Fruit fly (Drosophila melanogaster) whole organism, prepupa: Measurements from ENCODE around the gene CG13901.

ENCODE experiments used
- Blimp-1 ChIP-seq: fragments of 200-800 bp; sonication (Bioruptor generic); optimal IDR thresholded peaks from 3 replicates; lab custom pipeline; 2017; ENCODE audit warnings: missing biosample characterization, missing genetic modification characterization, mild to moderate bottlenecking, moderate library complexity, missing genetic modification reagents
- CG11294 ChIP-seq: fragments of 200-800 bp; sonication (Bioruptor generic); IDR thresholded peaks from 2 replicates; pipeline ENCODE4 v1.3.6; 2022; ENCODE audit warnings: missing biosample characterization, missing genetic modification characterization
- CG15336 ChIP-seq: fragments of 200-800 bp; sonication (Bioruptor generic); IDR thresholded peaks from 2 replicates; pipeline ENCODE4 v1.3.6; 2022; ENCODE audit warnings: missing biosample characterization, missing genetic modification characterization
- CG1621 ChIP-seq: fragments of 200-800 bp; sonication (Bioruptor generic); optimal IDR thresholded peaks from 3 replicates; lab custom pipeline; 2018; ENCODE audit warnings: missing biosample characterization, mild to moderate bottlenecking, missing genetic modification characterization
- CG16779 ChIP-seq: fragments of 200-800 bp; sonication (Bioruptor generic); optimal IDR thresholded peaks from 3 replicates; lab custom pipeline; 2017; ENCODE audit warnings: missing biosample characterization, mild to moderate bottlenecking, missing genetic modification characterization
- CG3032 ChIP-seq: fragments of 200-800 bp; optimal IDR thresholded peaks from 2 replicates; lab custom pipeline; 2019; ENCODE audit warnings: missing biosample characterization, mild to moderate bottlenecking, missing genetic modification characterization, moderate library complexity
- CG31627 ChIP-seq: fragments of 200-800 bp; sonication (Bioruptor generic); optimal IDR thresholded peaks from 3 replicates; lab custom pipeline; 2016; ENCODE audit warnings: missing biosample characterization, missing genetic modification characterization
- CG3919 ChIP-seq: fragments of 200-800 bp; sonication (Bioruptor generic); optimal IDR thresholded peaks from 3 replicates; lab custom pipeline; 2016; ENCODE audit warnings: missing biosample characterization, missing genetic modification characterization
- CG4318 ChIP-seq: fragments of 200-800 bp; sonication (Bioruptor generic); optimal IDR thresholded peaks from 3 replicates; lab custom pipeline; 2017; ENCODE audit warnings: missing biosample characterization, mild to moderate bottlenecking, missing genetic modification characterization
- CG6163 ChIP-seq: fragments of 200-800 bp; sonication (Bioruptor generic); IDR thresholded peaks from 3 replicates; pipeline ENCODE4 v1.3.6; 2022; ENCODE audit warnings: missing biosample characterization, missing genetic modification characterization
- CG6276 ChIP-seq: fragments of 200-800 bp; sonication (Bioruptor generic); optimal IDR thresholded peaks from 2 replicates; lab custom pipeline; 2017; ENCODE audit warnings: missing biosample characterization, mild to moderate bottlenecking, missing genetic modification characterization
- CG6808 ChIP-seq: fragments of 200-800 bp; sonication (Bioruptor generic); optimal IDR thresholded peaks from 3 replicates; lab custom pipeline; 2017; ENCODE audit warnings: missing biosample characterization, missing genetic modification characterization, mild to moderate bottlenecking, moderate library complexity, missing genetic modification reagents
- CG6854 ChIP-seq: fragments of 200-800 bp; sonication (Bioruptor generic); optimal IDR thresholded peaks from 2 replicates; lab custom pipeline; 2017; ENCODE audit warnings: missing biosample characterization, mild to moderate bottlenecking, missing genetic modification characterization
- CG7368 ChIP-seq: fragments of 200-800 bp; sonication (Bioruptor generic); optimal IDR thresholded peaks from 3 replicates; lab custom pipeline; 2016; ENCODE audit warnings: missing biosample characterization, missing genetic modification characterization
- CG8319 ChIP-seq: fragments of 200-800 bp; sonication (Bioruptor generic); optimal IDR thresholded peaks from 3 replicates; lab custom pipeline; 2016; ENCODE audit warnings: missing biosample characterization, missing genetic modification characterization
- CG8632 ChIP-seq: fragments of 200-800 bp; sonication (Bioruptor generic); optimal IDR thresholded peaks from 3 replicates; lab custom pipeline; 2016; ENCODE audit warnings: missing biosample characterization, missing genetic modification characterization
- CG9139 ChIP-seq: fragments of 200-800 bp; sonication (Bioruptor generic); optimal IDR thresholded peaks from 3 replicates; lab custom pipeline; 2017; ENCODE audit warnings: missing biosample characterization, mild to moderate bottlenecking, missing genetic modification characterization
- Eip78C ChIP-seq: fragments of 200-800 bp; sonication (Bioruptor generic); peaks from one replicate; lab custom pipeline; 2016; ENCODE audit warnings: missing biosample characterization, missing genetic modification characterization
- Eip93F ChIP-seq: fragments of 200-800 bp; sonication (Bioruptor generic); optimal IDR thresholded peaks from 2 replicates; lab custom pipeline; 2016; ENCODE audit warnings: missing biosample characterization, mild to moderate bottlenecking, missing genetic modification characterization
- Ets21C ChIP-seq: fragments of 200-800 bp; sonication (Bioruptor generic); optimal IDR thresholded peaks from 3 replicates; lab custom pipeline; 2016; ENCODE audit warnings: missing biosample characterization, missing genetic modification characterization
- Gug ChIP-seq: fragments of 200-800 bp; sonication (Bioruptor generic); IDR thresholded peaks from 2 replicates; pipeline ENCODE4 v1.3.6; 2022; ENCODE audit warnings: missing biosample characterization, missing genetic modification characterization
- Lpt ChIP-seq: fragments of 200-800 bp; sonication (Bioruptor generic); optimal IDR thresholded peaks from 3 replicates; lab custom pipeline; 2016; ENCODE audit warnings: missing biosample characterization, missing genetic modification characterization
- Sox102F ChIP-seq: fragments of 200-800 bp; sonication (Bioruptor generic); optimal IDR thresholded peaks from 2 replicates; lab custom pipeline; 2016; ENCODE audit warnings: missing biosample characterization, mild to moderate bottlenecking, missing genetic modification characterization
- Sox14 ChIP-seq: fragments of 200-800 bp; sonication (Bioruptor generic); optimal IDR thresholded peaks from 3 replicates; lab custom pipeline; 2016; ENCODE audit warnings: missing biosample characterization, missing genetic modification characterization
- Sox15 ChIP-seq: fragments of 200-800 bp; sonication (Bioruptor generic); optimal IDR thresholded peaks from 3 replicates; lab custom pipeline; 2016; ENCODE audit warnings: missing biosample characterization, missing genetic modification characterization
- achi ChIP-seq: fragments of 200-800 bp; sonication (Bioruptor generic); optimal IDR thresholded peaks from 3 replicates; lab custom pipeline; 2016; ENCODE audit warnings: missing biosample characterization, missing genetic modification characterization
- acj6 ChIP-seq: fragments of 200-800 bp; sonication (Bioruptor generic); optimal IDR thresholded peaks from 3 replicates; lab custom pipeline; 2016; ENCODE audit warnings: missing biosample characterization, missing genetic modification characterization
- eg ChIP-seq: fragments of 200-800 bp; sonication (Bioruptor generic); IDR thresholded peaks from 3 replicates; pipeline ENCODE4 v1.3.6; 2022; ENCODE audit warnings: missing biosample characterization, missing genetic modification characterization
- esn ChIP-seq: fragments of 200-800 bp; sonication (Bioruptor generic); optimal IDR thresholded peaks from 2 replicates; lab custom pipeline; 2016; ENCODE audit warnings: missing biosample characterization, mild to moderate bottlenecking, missing genetic modification characterization, moderate library complexity
- fd85E ChIP-seq: fragments of 200-800 bp; sonication (Bioruptor generic); optimal IDR thresholded peaks from 3 replicates; lab custom pipeline; 2016; ENCODE audit warnings: missing biosample characterization, missing genetic modification characterization
- fkh ChIP-seq: fragments of 200-800 bp; sonication (Bioruptor generic); optimal IDR thresholded peaks from 3 replicates; lab custom pipeline; 2017; ENCODE audit warnings: missing biosample characterization, mild to moderate bottlenecking, missing genetic modification characterization, moderate library complexity
- lz ChIP-seq: fragments of 200-800 bp; sonication (Bioruptor generic); optimal IDR thresholded peaks from 3 replicates; lab custom pipeline; 2016; ENCODE audit warnings: missing biosample characterization, missing genetic modification characterization
- net ChIP-seq: fragments of 200-800 bp; sonication (Bioruptor generic); optimal IDR thresholded peaks from 3 replicates; lab custom pipeline; 2016; ENCODE audit warnings: missing biosample characterization, missing genetic modification characterization
- pdm3 ChIP-seq: fragments of 200-800 bp; sonication (Bioruptor generic); optimal IDR thresholded peaks from 3 replicates; lab custom pipeline; 2016; ENCODE audit warnings: missing biosample characterization, missing genetic modification characterization
- salr ChIP-seq, 2 experiments: fragments of 200-800 bp; sonication (Bioruptor generic); optimal IDR thresholded peaks; 3 replicates each; lab custom pipeline; 2016 to 2018; ENCODE audit warnings: missing biosample characterization in 2 of 2, missing genetic modification characterization in 2 of 2, mild to moderate bottlenecking in 1 of 2
- spab ChIP-seq: fragments of 200-800 bp; sonication (Bioruptor generic); optimal IDR thresholded peaks from 2 replicates; lab custom pipeline; 2017; ENCODE audit warnings: missing biosample characterization, mild to moderate bottlenecking, missing genetic modification characterization, missing genetic modification reagents
- ss ChIP-seq, 2 experiments: fragments of 200-800 bp; sonication (Bioruptor generic); optimal IDR thresholded peaks; 2 replicates in 1 of 2; 3 replicates in 1 of 2; lab custom pipeline; 2017 to 2018; ENCODE audit warnings: mild to moderate bottlenecking in 2 of 2, missing biosample characterization in 2 of 2, missing genetic modification characterization in 2 of 2, moderate library complexity in 1 of 2
- svp ChIP-seq: fragments of 200-800 bp; sonication (Bioruptor generic); peaks from one replicate; lab custom pipeline; 2016; ENCODE audit warnings: missing biosample characterization, missing genetic modification characterization
- vri ChIP-seq: fragments of 200-800 bp; sonication (Bioruptor generic); optimal IDR thresholded peaks from 3 replicates; lab custom pipeline; 2016; ENCODE audit warnings: missing biosample characterization, mild to moderate bottlenecking, missing genetic modification characterization

The CG13901 gene

dm6 chr3L:884239-884638 is 46.6 kb upstream of the CG13901 start (continued):
- TF ChIP-seq CG6854 (no peak), Ets21C (GFP tag; lab: Kevin White, UChicago) (no peak), CG3919 (GFP tag; lab: Kevin White, UChicago) (peak; percentile 25), fd85E (no peak), CG31627 (GFP tag; lab: Kevin White, UChicago) (no peak), pdm3 (GFP tag; lab: Kevin White, UChicago) (no peak), vri (GFP tag; lab: Kevin White, UChicago) (no peak), eg (GFP tag; lab: Robert Waterston, UW) (peak; percentile 54; the same call in 2 of the 3 replicates), spab (GFP tag; lab: Kevin White, UChicago) (no peak), esn (no peak), acj6 (GFP tag; lab: Kevin White, UChicago) (no peak), Blimp-1 (GFP tag; lab: Kevin White, UChicago) (no peak), fkh (GFP tag; lab: Kevin White, UChicago) (no peak), lz (no peak), CG11294 (GFP tag; lab: Robert Waterston, UW) (no peak; the same call in 1 of the 2 replicates), CG3032 (tag; lab: Kevin White, UChicago) (no peak), Gug (GFP tag; lab: Robert Waterston, UW) (0 out of 2 replicates have a peak, but pooled peaks have one; percentile 15), salr (GFP tag; optimal IDR thresholded peaks at IDR 0.05; lab: Kevin White, UChicago) (no peak), Lpt (GFP tag; lab: Kevin White, UChicago) (no peak)

- TF ChIP-seq CG7368 (GFP tag; lab: Kevin White, UChicago) (no peak), Sox14 (GFP tag; lab: Kevin White, UChicago) (peak; percentile 86)
- TF ChIP-seq, all 60 proteins: peak for 1
These were observed 46.2 kb upstream of the CG13901 start for dm6 chr3L:883786-884185.

DNA sequence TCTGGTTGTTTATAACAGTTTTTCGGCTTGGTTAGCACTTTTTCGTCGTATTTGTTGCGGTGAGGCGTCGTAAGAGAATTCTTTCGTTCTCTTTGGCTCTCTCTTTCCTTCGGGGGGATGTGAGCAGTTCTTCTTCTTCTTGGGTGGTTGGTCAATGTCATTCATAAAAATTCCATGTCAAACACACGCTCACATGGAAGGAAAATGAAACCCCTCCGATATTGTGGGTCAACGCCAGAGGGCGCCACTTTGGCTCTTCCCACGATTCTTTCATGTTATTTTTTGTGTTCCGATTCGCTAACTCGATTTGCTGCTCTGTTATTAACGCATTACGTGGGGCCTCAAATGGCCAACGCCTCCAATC is 45.3 kb upstream of the CG13901 start:
- TF ChIP-seq spab (GFP tag; lab: Kevin White, UChicago) (no peak), Sox15 (GFP tag; lab: Kevin White, UChicago) (no peak), Sox102F (GFP tag; lab: Kevin White, UChicago) (no peak), CG16779 (tag; lab: Kevin White, UChicago) (no peak), eg (GFP tag; lab: Robert Waterston, UW) (no peak)

DNA sequence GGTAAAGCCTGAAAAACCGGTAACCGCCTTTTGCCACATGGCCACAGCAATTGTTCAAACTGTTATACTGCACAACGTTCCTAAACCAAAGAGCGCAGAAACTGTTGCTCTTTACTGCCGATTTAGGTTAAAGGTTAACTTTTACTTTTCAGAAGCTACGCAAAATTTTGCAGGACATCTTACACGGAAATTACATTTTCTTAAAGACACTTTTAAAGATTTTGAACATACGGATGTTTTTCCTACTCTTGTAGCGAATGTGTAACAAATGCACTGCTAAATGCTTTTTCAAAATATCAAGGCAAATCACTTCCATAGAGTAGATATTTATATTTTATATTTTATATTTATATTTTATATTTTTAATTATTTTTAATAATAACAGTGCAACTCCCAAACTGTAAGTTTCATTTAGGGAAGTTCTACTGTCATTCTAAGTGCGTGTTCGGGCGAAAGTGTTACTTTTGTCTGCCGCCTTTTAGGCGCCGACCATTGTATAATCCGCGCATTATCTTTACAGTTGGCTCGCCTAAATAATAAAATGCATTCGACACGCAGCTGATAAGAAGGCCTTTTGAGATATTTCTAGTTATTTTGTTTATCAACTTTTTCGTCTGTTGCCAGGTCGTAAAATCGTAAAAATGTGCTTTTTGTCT is 44.7 kb upstream of the CG13901 start:
- TF ChIP-seq vri (GFP tag; lab: Kevin White, UChicago) (peak; percentile 36), Sox102F (GFP tag; lab: Kevin White, UChicago) (no peak), Eip93F (no peak), Eip78C (GFP tag; lab: Kevin White, UChicago) (peak; percentile 70), CG6163 (no peak), fd85E (no peak), Lpt (GFP tag; lab: Kevin White, UChicago) (no peak), CG6276 (no peak), eg (GFP tag; lab: Robert Waterston, UW) (no peak)

DNA sequence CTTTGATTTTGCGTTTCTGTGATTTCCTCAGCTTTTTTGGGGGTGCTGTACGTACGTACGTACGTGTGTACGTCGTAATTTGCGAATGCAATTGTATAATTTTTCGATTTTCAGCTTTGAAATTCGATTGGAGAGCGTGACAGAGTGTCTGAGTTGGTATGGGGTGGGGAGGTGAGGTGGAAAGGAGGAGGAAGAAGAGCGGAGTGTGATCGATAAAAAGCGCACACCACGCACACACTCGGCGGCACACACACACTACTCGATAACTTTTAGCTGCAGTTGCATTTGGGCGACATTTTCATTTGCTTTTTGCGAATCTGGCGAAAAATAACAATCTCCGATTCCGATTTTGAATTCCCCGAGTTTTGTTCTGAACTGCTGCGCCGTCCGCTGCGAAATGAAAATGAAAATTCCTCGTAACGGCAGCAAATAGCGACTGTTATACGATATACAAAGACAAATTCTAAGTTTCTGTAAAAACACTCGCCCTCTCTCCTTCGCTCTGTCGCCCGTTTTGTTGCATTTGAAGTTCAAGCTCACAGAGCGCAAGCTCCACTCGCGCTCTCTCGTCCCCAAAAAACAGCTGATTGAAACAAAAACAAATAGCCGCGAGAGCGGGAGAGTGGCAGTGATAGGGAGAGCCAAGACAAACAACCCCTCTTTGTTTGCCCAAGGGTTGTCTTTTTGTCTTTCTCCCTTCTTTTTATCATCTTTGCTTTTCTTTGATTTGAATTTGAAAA is 44.0 kb upstream of the CG13901 start, which contains the start of gene CG13907:
CG13907 (minus strand) TSS at position 518 of the 740 bp plus-strand sequence.
- TF ChIP-seq net (GFP tag; lab: Kevin White, UChicago) (peak; percentile 16), vri (GFP tag; lab: Kevin White, UChicago) (no peak), CG6163 (no peak), achi (no peak), svp (GFP tag; lab: Kevin White, UChicago) (no peak), CG8319 (GFP tag; lab: Kevin White, UChicago) (no peak), fkh (GFP tag; lab: Kevin White, UChicago) (peak; percentile 65), CG1621 (no peak), spab (GFP tag; lab: Kevin White, UChicago) (no peak), Sox14 (GFP tag; lab: Kevin White, UChicago) (peak; percentile 45), CG15336 (GFP tag; lab: Robert Waterston, UW) (no peak), Sox102F (GFP tag; lab: Kevin White, UChicago) (peak; percentile 30), CG9139 (no peak), Lpt (GFP tag; lab: Kevin White, UChicago) (no peak), CG3919 (GFP tag; lab: Kevin White, UChicago) (no peak), CG6808 (GFP tag; lab: Kevin White, UChicago) (no peak), CG31627 (GFP tag; lab: Kevin White, UChicago) (no peak), CG8632 (GFP tag; lab: Kevin White, UChicago) (no peak), acj6 (GFP tag; lab: Kevin White, UChicago) (no peak), CG4318 (GFP tag; lab: Kevin White, UChicago) (no peak), CG6854 (peak; percentile 32), CG16779 (tag; lab: Kevin White, UChicago) (peak; percentile 39), ss (GFP tag; optimal IDR thresholded peaks at IDR 0.05; lab: Kevin White, UChicago) (peak; percentile 1 to 8), eg (GFP tag; lab: Robert Waterston, UW) (0 out of 3 replicates have a peak, but pooled peaks have one; percentile 13), fd85E (no peak)
